Fruit fly (Drosophila melanogaster): ENCODE measurements around the gene msd5.

Gene msd5

dm6 chr3L:1320230-1320930, 12.6 kb downstream of the msd5 start:
- TF ChIP-seq seq (GFP tag; IDR thresholded peaks at IDR 0.05) (no peak), Ptx1 (GFP tag; IDR thresholded peaks at IDR 0.05) (peak; percentile 33; the same call in 1 of the 2 replicates), CG5245 (GFP tag; optimal IDR thresholded peaks at IDR 0.05) (no peak), Aef1 (GFP tag; IDR thresholded peaks at IDR 0.05) (peak; percentile 20; the same call in 1 of the 3 replicates), grau (tag; optimal IDR thresholded peaks at IDR 0.05) (peak; percentile 37), CG5953 (GFP tag; IDR thresholded peaks at IDR 0.05) (peak; percentile 49; the same call in 1 of the 2 replicates), Adf1 (GFP tag; IDR thresholded peaks at IDR 0.05) (no peak), D19A (tag; optimal IDR thresholded peaks at IDR 0.05) (peak; percentile 42), cas (GFP tag; IDR thresholded peaks at IDR 0.05) (no peak), CG9932 (GFP tag; IDR thresholded peaks at IDR 0.05) (0 out of 2 replicates have a peak, but pooled peaks have one; percentile 31), TFAM (GFP tag; optimal IDR thresholded peaks at IDR 0.05) (no peak), CG17359 (tag; optimal IDR thresholded peaks at IDR 0.05) (no peak), Dip3 (GFP tag; optimal IDR thresholded peaks at IDR 0.05) (peak; percentile 28), CG2712 (tag; optimal IDR thresholded peaks at IDR 0.05) (peak; percentile 2), CG15269 (tag; optimal IDR thresholded peaks at IDR 0.05) (no peak), CG15514 (GFP tag; optimal IDR thresholded peaks at IDR 0.05) (peak; percentile 4), CG11504 (tag; optimal IDR thresholded peaks at IDR 0.05) (peak; percentile 54), CG17802 (tag; optimal IDR thresholded peaks at IDR 0.05) (no peak), Chrac-16 (GFP tag; optimal IDR thresholded peaks at IDR 0.05) (no peak), Mes4 (GFP tag; optimal IDR thresholded peaks at IDR 0.05) (no peak), PHDP (tag; optimal IDR thresholded peaks at IDR 0.05) (no peak), CG5180 (GFP tag; optimal IDR thresholded peaks at IDR 0.05) (no peak), gt (GFP tag; IDR thresholded peaks at IDR 0.05) (peak; percentile 10; the same call in 1 of the 2 replicates), dysf (GFP tag; IDR thresholded peaks at IDR 0.05) (peak; percentile 51; the same call in 2 of the 3 replicates), pros (GFP tag; optimal IDR thresholded peaks at IDR 0.05) (no peak), Max (GFP tag; optimal IDR thresholded peaks at IDR 0.05) (peak; percentile 16), grn (GFP tag; optimal IDR thresholded peaks at IDR 0.05) (peak; percentile 85), Hmr (GFP tag; optimal IDR thresholded peaks at IDR 0.05) (peak; percentile 20), inv (GFP tag; IDR thresholded peaks at IDR 0.05; ENCODE audit: partially characterized antibody) (no peak), CG17361 (GFP tag; IDR thresholded peaks at IDR 0.05) (0 out of 3 replicates have a peak, but pooled peaks have one; percentile 23), Meics (GFP tag; optimal IDR thresholded peaks at IDR 0.05) (peak; percentile 34), CG10267 (tag; optimal IDR thresholded peaks at IDR 0.05) (no peak), CG2120 (GFP tag; optimal IDR thresholded peaks at IDR 0.05) (peak; percentile 45), Ets97D (GFP tag; optimal IDR thresholded peaks at IDR 0.05) (no peak), pum (GFP tag; optimal IDR thresholded peaks at IDR 0.05) (no peak), gro (GFP tag; optimal IDR thresholded peaks at IDR 0.05) (no peak), fd96Cb (tag; optimal IDR thresholded peaks at IDR 0.05) (peak; percentile 17), CG31441 (GFP tag; IDR thresholded peaks at IDR 0.05) (0 out of 2 replicates have a peak, but pooled peaks have one; percentile 20), Atf6 (GFP tag; IDR thresholded peaks at IDR 0.05) (0 out of 2 replicates have a peak, but pooled peaks have one; percentile 36), CG10654 (GFP tag; optimal IDR thresholded peaks at IDR 0.05) (no peak), CG9727 (GFP tag; optimal IDR thresholded peaks at IDR 0.05) (peak; percentile 4), lab (GFP tag; optimal IDR thresholded peaks at IDR 0.05) (peak; percentile 57), Dp (GFP tag; optimal IDR thresholded peaks at IDR 0.05) (no peak), CG4730 (GFP tag; IDR thresholded peaks at IDR 0.05) (no peak), HLH3B (GFP tag; IDR thresholded peaks at IDR 0.05) (0 out of 2 replicates have a peak, but pooled peaks have one; percentile 26), gem (tag; optimal IDR thresholded peaks at IDR 0.05) (peak; percentile 40), prd (optimal IDR thresholded peaks at IDR 0.05) (no peak), prd (GFP tag; IDR thresholded peaks at IDR 0.05) (peak; percentile 14; the same call in 1 of the 3 replicates), CG6689 (GFP tag; IDR thresholded peaks at IDR 0.05) (0 out of 2 replicates have a peak, but pooled peaks have one; percentile 4)

All from whole organism, embryonic.